Worm (Caenorhabditis elegans): ENCODE measurements around the gene abl-1.

abl-1 gene

ce11 chrX:10599719-10600155 is 24.3 kb downstream of the abl-1 start (continued):
- no peak for TF ChIP-seq jun-1 (tag; optimal IDR thresholded peaks at IDR 0.05)
- no peak for TF ChIP-seq unc-86 (tag; optimal IDR thresholded peaks at IDR 0.05)
- TF ChIP-seq grh-1 (GFP tag; IDR thresholded peaks at IDR 0.05): peak; percentile 25; the same call in 1 of the 2 replicates
- TF ChIP-seq isw-1 (GFP tag; IDR thresholded peaks at IDR 0.05): no peak
- TF ChIP-seq fkh-10 (GFP tag; optimal IDR thresholded peaks at IDR 0.05): no peak
- TF ChIP-seq lsy-2 (tag; optimal IDR thresholded peaks at IDR 0.05): peak in 1 of 2 experiments; percentile 33
- peak; percentile 34 for TF ChIP-seq tbx-2 (tag; optimal IDR thresholded peaks at IDR 0.05)
- no peak for TF ChIP-seq efl-1 (optimal IDR thresholded peaks at IDR 0.05)
- TF ChIP-seq efl-1 (GFP tag; optimal IDR thresholded peaks at IDR 0.05 in 1 of 2): peak in 1 of 2 experiments; percentile 28
- TF ChIP-seq lir-3 (tag; optimal IDR thresholded peaks at IDR 0.05; ENCODE audit: poor library complexity): no peak
- peak; percentile 83 for TF ChIP-seq dsc-1 (tag; optimal IDR thresholded peaks at IDR 0.05)
- TF ChIP-seq unc-130 (tag; optimal IDR thresholded peaks at IDR 0.05): peak; percentile 40
- TF ChIP-seq ceh-63 (GFP tag; optimal IDR thresholded peaks at IDR 0.05): no peak
- no peak for TF ChIP-seq nhr-237 (tag; optimal IDR thresholded peaks at IDR 0.05)
- TF ChIP-seq C16A3.4 (tag; optimal IDR thresholded peaks at IDR 0.05): no peak
- TF ChIP-seq ets-5 (GFP tag; IDR thresholded peaks at IDR 0.05): no peak
- no peak for TF ChIP-seq lin-39 (tag; optimal IDR thresholded peaks at IDR 0.05)
- TF ChIP-seq C34B4.2 (tag; optimal IDR thresholded peaks at IDR 0.05): no peak
- no peak for TF ChIP-seq dpl-1 (GFP tag; optimal IDR thresholded peaks at IDR 0.05)
- TF ChIP-seq Y116A8C.19 (tag; optimal IDR thresholded peaks at IDR 0.05; ENCODE audit: borderline replicate concordance): no peak
- TF ChIP-seq ztf-4 (tag; optimal IDR thresholded peaks at IDR 0.05): no peak
- no peak for TF ChIP-seq nhr-28 (tag; optimal IDR thresholded peaks at IDR 0.05)
- no peak for TF ChIP-seq irx-1 (tag; optimal IDR thresholded peaks at IDR 0.05)
- TF ChIP-seq mab-9 (GFP tag; IDR thresholded peaks at IDR 0.05): 0 out of 2 replicates have a peak, but pooled peaks have one; percentile 37

- TF ChIP-seq mef-2 (tag; optimal IDR thresholded peaks at IDR 0.05) (no peak), rnt-1 (tag; optimal IDR thresholded peaks at IDR 0.05) (peak; percentile 73), tlp-1 (tag; optimal IDR thresholded peaks at IDR 0.05) (no peak), dpl-1 (GFP tag; optimal IDR thresholded peaks at IDR 0.05) (no peak), efl-3 (GFP tag; optimal IDR thresholded peaks at IDR 0.05) (no peak), pax-3 (tag; optimal IDR thresholded peaks at IDR 0.05) (no peak), efl-1 (optimal IDR thresholded peaks at IDR 0.05) (peak; percentile 15 to 36), efl-1 (GFP tag; optimal IDR thresholded peaks at IDR 0.05 in 1 of 2) (no peak), nhr-71 (tag; optimal IDR thresholded peaks at IDR 0.05) (peak; percentile 55), zip-4 (GFP tag; optimal IDR thresholded peaks at IDR 0.05) (no peak), fkh-10 (GFP tag; optimal IDR thresholded peaks at IDR 0.05) (no peak), mab-9 (GFP tag; IDR thresholded peaks at IDR 0.05) (0 out of 2 replicates have a peak, but pooled peaks have one; percentile 23), ceh-90 (tag; optimal IDR thresholded peaks at IDR 0.05) (no peak), unc-62 (GFP tag; optimal IDR thresholded peaks at IDR 0.05) (no peak), nhr-47 (tag; optimal IDR thresholded peaks at IDR 0.05) (peak; percentile 26), isw-1 (GFP tag; IDR thresholded peaks at IDR 0.05) (no peak; the same call in 1 of the 2 replicates), egl-13 (tag; optimal IDR thresholded peaks at IDR 0.05) (no peak), hlh-17 (GFP tag; optimal IDR thresholded peaks at IDR 0.05; ENCODE audit: borderline replicate concordance) (no peak), nhr-84 (tag; optimal IDR thresholded peaks at IDR 0.05) (no peak), vab-15 (tag; optimal IDR thresholded peaks at IDR 0.05) (no peak), nhr-19 (GFP tag; conservative IDR thresholded peaks at IDR 0.05) (0 out of 2 replicates have a peak, but pooled peaks have one; percentile 9), fkh-8 (tag; optimal IDR thresholded peaks at IDR 0.05) (no peak), sptf-1 (tag; optimal IDR thresholded peaks at IDR 0.05) (no peak), grh-1 (GFP tag; IDR thresholded peaks at IDR 0.05) (no peak), fos-1 (tag; optimal IDR thresholded peaks at IDR 0.05) (no peak), jun-1 (tag; optimal IDR thresholded peaks at IDR 0.05) (no peak), sup-37 (GFP tag; optimal IDR thresholded peaks at IDR 0.05) (no peak), mep-1 (tag; optimal IDR thresholded peaks at IDR 0.05) (peak; percentile 15), snu-23 (GFP tag; optimal IDR thresholded peaks at IDR 0.05) (peak; percentile 39), lin-39 (tag; optimal IDR thresholded peaks at IDR 0.05) (no peak), irx-1 (tag; optimal IDR thresholded peaks at IDR 0.05) (no peak), ztf-11 (tag; optimal IDR thresholded peaks at IDR 0.05) (peak in 1 of 2 experiments; percentile 63), swsn-7 (tag; optimal IDR thresholded peaks at IDR 0.05) (peak; percentile 42), ceh-82 (tag; optimal IDR thresholded peaks at IDR 0.05) (peak in 2 of 3 experiments; percentile 50 to 51), pqm-1 (tag; optimal IDR thresholded peaks at IDR 0.05) (no peak), sox-4 (tag; optimal IDR thresholded peaks at IDR 0.05) (no peak)
Measured at ce11 chrX:10597554-10598191, 26.3 kb downstream of the abl-1 start.
